Worm (Caenorhabditis elegans) whole organism, L3 larva: ENCODE measurements around the gene C33B4.2.
A peak's percentile ranks its signal among the peaks of the same experiment; 100 is the strongest.

ENCODE experiments used
- R02D3.7 ChIP-seq: fragments of 150-350 bp; optimal IDR thresholded peaks from 2 replicates; lab custom pipeline; 2014; ENCODE audit warnings: missing biosample characterization, missing genetic modification characterization
- ZK546.5 ChIP-seq: sonication (generic microtip); optimal IDR thresholded peaks from 2 replicates; lab custom pipeline; 2017; ENCODE audit warnings: missing biosample characterization, missing genetic modification characterization
- aly-2 ChIP-seq: fragments of 150-350 bp; optimal IDR thresholded peaks from 2 replicates; lab custom pipeline; 2014; ENCODE audit warnings: missing biosample characterization, missing genetic modification characterization
- ama-1 ChIP-seq: fragments of 150-350 bp; optimal IDR thresholded peaks from 2 replicates; lab custom pipeline; 2018
- ceh-16 ChIP-seq: sonication (generic microtip); optimal IDR thresholded peaks from 2 replicates; lab custom pipeline; 2017; ENCODE audit warnings: missing biosample characterization, missing genetic modification characterization
- ceh-28 ChIP-seq: fragments of 150-350 bp; optimal IDR thresholded peaks from 2 replicates; lab custom pipeline; 2014; ENCODE audit warnings: missing biosample characterization, missing genetic modification reagents, missing genetic modification characterization
- ceh-82 ChIP-seq: fragments of 150-350 bp; optimal IDR thresholded peaks from 2 replicates; lab custom pipeline; 2014; ENCODE audit warnings: missing biosample characterization, missing genetic modification characterization
- ceh-9 ChIP-seq: sonication (generic microtip); optimal IDR thresholded peaks from 2 replicates; lab custom pipeline; 2018; ENCODE audit warnings: missing biosample characterization, missing genetic modification characterization
- daf-12 ChIP-seq: fragments of 150-350 bp; optimal IDR thresholded peaks from 2 replicates; lab custom pipeline; 2014; ENCODE audit warnings: missing biosample characterization, missing genetic modification reagents, missing genetic modification characterization
- elt-1 ChIP-seq: fragments of 150-350 bp; optimal IDR thresholded peaks from 2 replicates; lab custom pipeline; 2014; ENCODE audit warnings: missing biosample characterization, missing genetic modification characterization
- elt-3 ChIP-seq, 3 experiments: fragments of 150-350 bp in 1 of 3; sonication (generic microtip) in 2 of 3; optimal IDR thresholded peaks; 2 replicates in 2 of 3; 4 replicates in 1 of 3; lab custom pipeline; 2014 to 2017; ENCODE audit warnings: missing biosample characterization in 3 of 3, missing genetic modification characterization in 3 of 3
- eor-1 ChIP-seq, 2 experiments: fragments of 150-350 bp; optimal IDR thresholded peaks; 2 replicates each; lab custom pipeline; 2014 to 2018; ENCODE audit warnings: missing biosample characterization in 2 of 2, missing genetic modification characterization in 2 of 2
- fkh-2 ChIP-seq: fragments of 150-350 bp; optimal IDR thresholded peaks from 2 replicates; lab custom pipeline; 2014; ENCODE audit warnings: missing biosample characterization, missing genetic modification reagents, missing genetic modification characterization
- fos-1 ChIP-seq: fragments of 150-350 bp; optimal IDR thresholded peaks from 2 replicates; lab custom pipeline; 2014; ENCODE audit warnings: missing biosample characterization, missing genetic modification characterization
- jun-1 ChIP-seq: fragments of 150-350 bp; optimal IDR thresholded peaks from 2 replicates; lab custom pipeline; 2014; ENCODE audit warnings: missing biosample characterization, missing genetic modification reagents, missing genetic modification characterization
- lin-15B ChIP-seq: fragments of 150-350 bp; optimal IDR thresholded peaks from 2 replicates; lab custom pipeline; 2014; ENCODE audit warnings: missing biosample characterization, missing genetic modification characterization
- lin-39 ChIP-seq: fragments of 150-350 bp; optimal IDR thresholded peaks from 2 replicates; lab custom pipeline; 2018; ENCODE audit warnings: missing biosample characterization, missing genetic modification reagents, missing genetic modification characterization
- lsy-12 ChIP-seq: sonication (generic microtip); optimal IDR thresholded peaks from 2 replicates; lab custom pipeline; 2016; ENCODE audit warnings: mild to moderate bottlenecking, missing genetic modification characterization, missing compliant biosample characterization
- mdl-1 ChIP-seq: fragments of 150-350 bp; optimal IDR thresholded peaks from 2 replicates; lab custom pipeline; 2014; ENCODE audit warnings: missing biosample characterization, missing genetic modification characterization
- nfya-1 ChIP-seq: sonication (generic microtip); optimal IDR thresholded peaks from 2 replicates; lab custom pipeline; 2017; ENCODE audit warnings: missing genetic modification characterization, mild to moderate bottlenecking, missing compliant biosample characterization, antibody characterized with exemption, moderate library complexity; ENCODE audit not compliant: insufficient read depth
- nhr-11 ChIP-seq: fragments of 150-350 bp; optimal IDR thresholded peaks from 2 replicates; lab custom pipeline; 2014; ENCODE audit warnings: missing biosample characterization, missing genetic modification characterization
- nhr-12 ChIP-seq: fragments of 150-350 bp; optimal IDR thresholded peaks from 2 replicates; lab custom pipeline; 2014; ENCODE audit warnings: missing biosample characterization, missing genetic modification characterization
- nhr-23 ChIP-seq: fragments of 150-350 bp; optimal IDR thresholded peaks from 2 replicates; lab custom pipeline; 2014; ENCODE audit warnings: missing biosample characterization, missing genetic modification reagents, missing genetic modification characterization
- nhr-237 ChIP-seq: fragments of 150-350 bp; optimal IDR thresholded peaks from 2 replicates; lab custom pipeline; 2014; ENCODE audit warnings: missing biosample characterization, missing genetic modification characterization
- nhr-25 ChIP-seq: sonication (generic microtip); optimal IDR thresholded peaks from 2 replicates; lab custom pipeline; 2017; ENCODE audit warnings: missing biosample characterization, missing genetic modification characterization
- nhr-28 ChIP-seq: fragments of 150-350 bp; optimal IDR thresholded peaks from 2 replicates; lab custom pipeline; 2014; ENCODE audit warnings: missing biosample characterization, missing genetic modification characterization
- nhr-43 ChIP-seq: sonication (generic microtip); optimal IDR thresholded peaks from 2 replicates; lab custom pipeline; 2016; ENCODE audit warnings: mild to moderate bottlenecking, missing genetic modification characterization, missing compliant biosample characterization; ENCODE audit not compliant: poor library complexity, severe bottlenecking
- nhr-67 ChIP-seq: fragments of 150-350 bp; optimal IDR thresholded peaks from 2 replicates; lab custom pipeline; 2014; ENCODE audit warnings: missing biosample characterization, missing genetic modification characterization
- nhr-76 ChIP-seq: fragments of 150-350 bp; sonication (generic microtip); optimal IDR thresholded peaks from 5 replicates; lab custom pipeline; 2014; ENCODE audit warnings: missing biosample characterization, missing genetic modification characterization
- pqm-1 ChIP-seq: fragments of 150-350 bp; optimal IDR thresholded peaks from 2 replicates; lab custom pipeline; 2017; ENCODE audit warnings: missing biosample characterization, missing genetic modification characterization, inconsistent platforms
- sea-2 ChIP-seq: fragments of 150-350 bp; sonication (generic microtip); optimal IDR thresholded peaks from 4 replicates; lab custom pipeline; 2014; ENCODE audit warnings: missing biosample characterization, missing genetic modification reagents, missing genetic modification characterization
- skn-1 ChIP-seq: fragments of 150-350 bp; optimal IDR thresholded peaks from 2 replicates; lab custom pipeline; 2014; ENCODE audit warnings: missing biosample characterization, missing genetic modification characterization
- snpc-4 ChIP-seq: fragments of 150-350 bp; optimal IDR thresholded peaks from 2 replicates; lab custom pipeline; 2014; ENCODE audit warnings: missing biosample characterization, missing genetic modification characterization
- tbx-2 ChIP-seq: sonication (generic microtip); optimal IDR thresholded peaks from 2 replicates; lab custom pipeline; 2016; ENCODE audit warnings: mild to moderate bottlenecking, missing genetic modification characterization, missing compliant biosample characterization
- unc-39 ChIP-seq: sonication (generic microtip); optimal IDR thresholded peaks from 4 replicates; lab custom pipeline; 2017; ENCODE audit warnings: missing biosample characterization, missing genetic modification characterization
- unc-62 ChIP-seq: fragments of 150-350 bp; sonication (generic microtip); optimal IDR thresholded peaks from 4 replicates; lab custom pipeline; 2014; ENCODE audit warnings: missing biosample characterization, missing genetic modification reagents, missing genetic modification characterization
- zag-1 ChIP-seq: fragments of 150-350 bp; optimal IDR thresholded peaks from 2 replicates; lab custom pipeline; 2014; ENCODE audit warnings: missing biosample characterization, missing genetic modification characterization
- ztf-4 ChIP-seq: fragments of 150-350 bp; optimal IDR thresholded peaks from 2 replicates; lab custom pipeline; 2014; ENCODE audit warnings: missing biosample characterization, missing genetic modification characterization

Gene C33B4.2

ce11 chrII:11344554-11344953, 27.4 kb downstream of the C33B4.2 start:
- TF ChIP-seq ceh-82 (tag; lab: Kevin White, UChicago) (no peak), nhr-11 (tag; lab: Kevin White, UChicago) (no peak), lsy-12 (no peak), ceh-16 (tag; lab: Kevin White, UChicago) (no peak), nfya-1 (tag; lab: Kevin White, UChicago) (no peak)

- no peak for TF ChIP-seq pqm-1 (tag; lab: Kevin White, UChicago)
- no peak for TF ChIP-seq fos-1 (tag; lab: Kevin White, UChicago)
- TF ChIP-seq ceh-28 (tag; lab: Kevin White, UChicago), result no peak
- TF ChIP-seq elt-1 (tag; lab: Kevin White, UChicago), result no peak
- no peak for TF ChIP-seq nhr-23 (tag; lab: Kevin White, UChicago)
- no peak for TF ChIP-seq ztf-4 (tag; lab: Kevin White, UChicago)
- TF ChIP-seq nhr-76 (tag; lab: Kevin White, UChicago), result no peak
- TF ChIP-seq lin-15B, result no peak
- no peak for TF ChIP-seq ZK546.5 (tag; lab: Kevin White, UChicago)
- no peak for TF ChIP-seq unc-62
- no peak for TF ChIP-seq unc-39 (tag; lab: Kevin White, UChicago)
- TF ChIP-seq skn-1 (tag; lab: Kevin White, UChicago), result no peak
- TF ChIP-seq jun-1, result no peak
- no peak for TF ChIP-seq tbx-2
- TF ChIP-seq snpc-4, result no peak
- no peak for TF ChIP-seq nhr-237 (tag; lab: Kevin White, UChicago)
- TF ChIP-seq fkh-2, result no peak
- no peak for TF ChIP-seq nhr-67 (tag; lab: Kevin White, UChicago)
- no peak for TF ChIP-seq sea-2 (GFP tag; lab: Kevin White, UChicago)
Measured at ce11 chrII:11343300-11343869, 28.6 kb downstream of the C33B4.2 start, which contains the start of gene lgc-20. lgc-20 (minus strand) TSS chrII:11343610.

ce11 chrII:11339507-11339906, 32.4 kb downstream of the C33B4.2 start, which contains the start of gene rmd-3:
rmd-3 (minus strand) TSS chrII:11339607.
- TF ChIP-seq aly-2 (tag; lab: Kevin White, UChicago) (no peak), nhr-23 (tag; lab: Kevin White, UChicago) (no peak), unc-39 (tag; lab: Kevin White, UChicago) (no peak), nhr-237 (tag; lab: Kevin White, UChicago) (no peak), nhr-76 (tag; lab: Kevin White, UChicago) (no peak), nhr-28 (tag; lab: Kevin White, UChicago) (no peak), sea-2 (GFP tag; lab: Kevin White, UChicago) (no peak), ztf-4 (tag; lab: Kevin White, UChicago) (no peak), elt-1 (tag; lab: Kevin White, UChicago) (no peak), skn-1 (tag; lab: Kevin White, UChicago) (no peak), jun-1 (no peak), lin-39 (tag; lab: Kevin White, UChicago) (no peak), nhr-12 (no peak), daf-12 (tag; lab: Kevin White, UChicago) (no peak), zag-1 (no peak), R02D3.7 (tag; lab: Kevin White, UChicago) (no peak), eor-1 (tag; optimal IDR thresholded peaks at IDR 0.05; lab: Kevin White, UChicago) (no peak), ceh-9 (tag; lab: Kevin White, UChicago) (no peak)
- TF ChIP-seq, all 47 proteins: peak for 0

- TF ChIP-seq mdl-1 (tag; lab: Kevin White, UChicago), result no peak
- peak; percentile 43 for TF ChIP-seq nhr-43 (tag; lab: Kevin White, UChicago)
- peak; percentile 4 for TF ChIP-seq nhr-25 (tag; lab: Kevin White, UChicago)
- TF ChIP-seq nhr-67 (tag; lab: Kevin White, UChicago), result no peak
- peak in 1 of 3 experiments; percentile 72 for TF ChIP-seq elt-3 (tag; optimal IDR thresholded peaks at IDR 0.05; lab: Kevin White, UChicago)
- peak; percentile 61 for TF ChIP-seq ama-1 (lab: Kevin White, UChicago)
- peak; percentile 52 for TF ChIP-seq nhr-23 (tag; lab: Kevin White, UChicago)
Measured at ce11 chrII:11337497-11338040, 34.4 kb downstream of the C33B4.2 start, which contains the start of gene sqt-1. sqt-1 (minus strand) TSS chrII:11337837.
